Worm (Caenorhabditis elegans) whole organism, L3 larva: Measurements from ENCODE around the gene ddi-1.

Experiments
- ceh-82 ChIP-seq: fragments of 150-350 bp; optimal IDR thresholded peaks from 2 replicates; lab custom pipeline; 2014; ENCODE audit warnings: missing biosample characterization, missing genetic modification characterization
- fkh-10 ChIP-seq: sonication (generic microtip); optimal IDR thresholded peaks from 2 replicates; lab custom pipeline; 2017; ENCODE audit warnings: missing biosample characterization, missing genetic modification reagents, missing genetic modification characterization
- lin-39 ChIP-seq: fragments of 150-350 bp; optimal IDR thresholded peaks from 2 replicates; lab custom pipeline; 2018; ENCODE audit warnings: missing biosample characterization, missing genetic modification reagents, missing genetic modification characterization
- nhr-28 ChIP-seq: fragments of 150-350 bp; optimal IDR thresholded peaks from 2 replicates; lab custom pipeline; 2014; ENCODE audit warnings: missing biosample characterization, missing genetic modification characterization
- nhr-76 ChIP-seq: fragments of 150-350 bp; sonication (generic microtip); optimal IDR thresholded peaks from 5 replicates; lab custom pipeline; 2014; ENCODE audit warnings: missing biosample characterization, missing genetic modification characterization

ce11 chrIV:6555388-6556330 lies 33.0 kb downstream of the ddi-1 start, which contains the start of gene paqr-1:
- TF ChIP-seq lin-39 (tag; lab: Kevin White, UChicago) (peak; percentile 16), fkh-10 (GFP tag; lab: Kevin White, UChicago) (no peak), ceh-82 (no peak), nhr-28 (tag; lab: Kevin White, UChicago) (no peak), nhr-76 (no peak)
